Fruit fly (Drosophila melanogaster): ENCODE measurements around the gene zfh1.
A peak's percentile ranks its signal among the peaks of the same experiment; 100 is the strongest.

zfh1 gene

dm6 chr3R:30781661-30782120 lies 16.0 kb downstream of the zfh1 start (continued):
- peak; percentile 92 for TF ChIP-seq CG12155 (GFP tag; optimal IDR thresholded peaks at IDR 0.05)
- peak; percentile 80 for TF ChIP-seq CG6683 (GFP tag; optimal IDR thresholded peaks at IDR 0.05)
- peak; percentile 26 for TF ChIP-seq ash1 (GFP tag; optimal IDR thresholded peaks at IDR 0.05)
- no peak for TF ChIP-seq fru (optimal IDR thresholded peaks at IDR 0.05)
- peak; percentile 91 for TF ChIP-seq org-1 (GFP tag; optimal IDR thresholded peaks at IDR 0.05)
- TF ChIP-seq CG17612 (GFP tag; IDR thresholded peaks at IDR 0.05), result peak; percentile 82
- TF ChIP-seq CG11723 (GFP tag; optimal IDR thresholded peaks at IDR 0.05), result peak; percentile 66
- TF ChIP-seq HLH4C (GFP tag; IDR thresholded peaks at IDR 0.05; ENCODE audit: partially characterized antibody), result no peak
- TF ChIP-seq sima (GFP tag; optimal IDR thresholded peaks at IDR 0.05), result peak; percentile 68
- peak; percentile 72 for TF ChIP-seq Ets97D (GFP tag; optimal IDR thresholded peaks at IDR 0.05)
- TF ChIP-seq Nf-YB (GFP tag; optimal IDR thresholded peaks at IDR 0.05), result peak; percentile 95
- peak; percentile 90 for TF ChIP-seq CG2889 (GFP tag; IDR thresholded peaks at IDR 0.05)
- TF ChIP-seq pan (optimal IDR thresholded peaks at IDR 0.05), result no peak
- TF ChIP-seq pan (GFP tag; optimal IDR thresholded peaks at IDR 0.05 in 1 of 2, IDR thresholded peaks at IDR 0.05 in 1 of 2), result peak in 1 of 2 experiments; percentile 95
- peak; percentile 94 for TF ChIP-seq CG30403 (GFP tag; optimal IDR thresholded peaks at IDR 0.05)
- TF ChIP-seq bigmax (GFP tag; optimal IDR thresholded peaks at IDR 0.05), result peak; percentile 42
- peak; percentile 94 for TF ChIP-seq sisA (GFP tag; IDR thresholded peaks at IDR 0.05)
- peak; percentile 94 for TF ChIP-seq eve (GFP tag; optimal IDR thresholded peaks at IDR 0.05)
- peak in 1 of 2 experiments; percentile 76 for TF ChIP-seq Eip74EF (GFP tag; optimal IDR thresholded peaks at IDR 0.05)
- peak; percentile 66 for TF ChIP-seq Asciz (GFP tag; optimal IDR thresholded peaks at IDR 0.05)
- TF ChIP-seq Side (GFP tag; optimal IDR thresholded peaks at IDR 0.05), result peak; percentile 95
- TF ChIP-seq Taf1 (GFP tag; IDR thresholded peaks at IDR 0.05), result peak; percentile 92
- peak; percentile 91 for TF ChIP-seq Blimp-1 (GFP tag; optimal IDR thresholded peaks at IDR 0.05)
- TF ChIP-seq CG18011 (GFP tag; optimal IDR thresholded peaks at IDR 0.05), result peak; percentile 71
- peak; percentile 47; the same call in 1 of the 2 replicates for TF ChIP-seq Dip2 (GFP tag; IDR thresholded peaks at IDR 0.05)
- peak; percentile 96 for TF ChIP-seq tgo (GFP tag; IDR thresholded peaks at IDR 0.05)
- peak; percentile 90 for TF ChIP-seq Spps (tag; optimal IDR thresholded peaks at IDR 0.05)
- peak; percentile 99 for TF ChIP-seq grau (tag; optimal IDR thresholded peaks at IDR 0.05)
- peak; percentile 97 for TF ChIP-seq CG10959 (GFP tag; IDR thresholded peaks at IDR 0.05)
- peak; percentile 18 for TF ChIP-seq gfzf (GFP tag; optimal IDR thresholded peaks at IDR 0.05)
- peak; percentile 72 for TF ChIP-seq ac (GFP tag; optimal IDR thresholded peaks at IDR 0.05)
- TF ChIP-seq zf30C (GFP tag; optimal IDR thresholded peaks at IDR 0.05), result no peak
- TF ChIP-seq toy (GFP tag; IDR thresholded peaks at IDR 0.05), result peak; percentile 83
- TF ChIP-seq CG1529 (GFP tag; optimal IDR thresholded peaks at IDR 0.05), result peak; percentile 88
- TF ChIP-seq pum (GFP tag; optimal IDR thresholded peaks at IDR 0.05), result peak; percentile 95
- peak; percentile 88 for TF ChIP-seq CG4854 (GFP tag; optimal IDR thresholded peaks at IDR 0.05)
- peak; percentile 94 for TF ChIP-seq Six4 (GFP tag; optimal IDR thresholded peaks at IDR 0.05)
- TF ChIP-seq Fer3 (tag; optimal IDR thresholded peaks at IDR 0.05), result peak; percentile 91
- peak; percentile 92 for TF ChIP-seq fu2 (GFP tag; optimal IDR thresholded peaks at IDR 0.05)
- TF ChIP-seq pho (GFP tag; optimal IDR thresholded peaks at IDR 0.05), result peak; percentile 89
- peak; percentile 88 for TF ChIP-seq wor (GFP tag; IDR thresholded peaks at IDR 0.05)
- peak; percentile 71 for TF ChIP-seq CG2875 (GFP tag; optimal IDR thresholded peaks at IDR 0.05)
- peak; percentile 87 for TF ChIP-seq CG10462 (GFP tag; optimal IDR thresholded peaks at IDR 0.05)
- TF ChIP-seq CG10979 (tag; optimal IDR thresholded peaks at IDR 0.05), result peak; percentile 94
- TF ChIP-seq CG33557 (GFP tag; optimal IDR thresholded peaks at IDR 0.05), result peak; percentile 94
- TF ChIP-seq CG8388 (GFP tag; optimal IDR thresholded peaks at IDR 0.05), result peak; percentile 93
- peak; percentile 91 for TF ChIP-seq CG8089 (GFP tag; optimal IDR thresholded peaks at IDR 0.05)
- TF ChIP-seq CG11456 (GFP tag; IDR thresholded peaks at IDR 0.05), result peak; percentile 95
- peak; percentile 29; the same call in 1 of the 2 replicates for TF ChIP-seq bowl (GFP tag; IDR thresholded peaks at IDR 0.05)
- peak; percentile 96 for TF ChIP-seq CG6689 (GFP tag; IDR thresholded peaks at IDR 0.05)
- peak; percentile 86 for TF ChIP-seq CG10565 (GFP tag; optimal IDR thresholded peaks at IDR 0.05)
